Worm (Caenorhabditis elegans) whole organism, early embryonic: Measurements from ENCODE around the gene Y71H2B.8.

Source experiments
- ama-1 ChIP-seq: fragments of 150-350 bp; optimal IDR thresholded peaks from 2 replicates; lab custom pipeline; 2014
- ets-7 ChIP-seq: sonication (generic microtip); optimal IDR thresholded peaks from 2 replicates; lab custom pipeline; 2016; ENCODE audit warnings: missing genotype, missing genetic modification characterization, missing compliant biosample characterization
- flt-1 ChIP-seq: fragments of 200-800 bp; sonication (Bioruptor generic); IDR thresholded peaks from 2 replicates; pipeline ENCODE4 v1.3.6; 2022; ENCODE audit warnings: missing genetic modification characterization, missing compliant biosample characterization
- hmbx-1 ChIP-seq: sonication (generic microtip); optimal IDR thresholded peaks from 2 replicates; lab custom pipeline; 2016; ENCODE audit warnings: mild to moderate bottlenecking, missing genetic modification characterization, missing compliant biosample characterization
- pes-1 ChIP-seq: fragments of 200-800 bp; sonication (Bioruptor generic); IDR thresholded peaks from 2 replicates; pipeline ENCODE4 v1.3.6; 2022; ENCODE audit warnings: missing genetic modification reagents, missing genetic modification characterization, missing compliant biosample characterization
- scrt-1 ChIP-seq: fragments of 200-800 bp; sonication (Bioruptor generic); IDR thresholded peaks from 2 replicates; pipeline ENCODE4 v1.3.6; 2022; ENCODE audit warnings: missing genetic modification characterization, missing compliant biosample characterization
- sea-1 ChIP-seq: fragments of 200-800 bp; sonication (Bioruptor generic); conservative IDR thresholded peaks from 2 replicates; pipeline ENCODE4 v1.3.6; 2022; ENCODE audit warnings: missing genetic modification characterization, missing compliant biosample characterization
- tbx-11 ChIP-seq: fragments of 200-800 bp; sonication (Bioruptor generic); IDR thresholded peaks from 2 replicates; pipeline ENCODE4 v1.3.6; 2022; ENCODE audit warnings: missing genetic modification characterization, missing compliant biosample characterization

DNA sequence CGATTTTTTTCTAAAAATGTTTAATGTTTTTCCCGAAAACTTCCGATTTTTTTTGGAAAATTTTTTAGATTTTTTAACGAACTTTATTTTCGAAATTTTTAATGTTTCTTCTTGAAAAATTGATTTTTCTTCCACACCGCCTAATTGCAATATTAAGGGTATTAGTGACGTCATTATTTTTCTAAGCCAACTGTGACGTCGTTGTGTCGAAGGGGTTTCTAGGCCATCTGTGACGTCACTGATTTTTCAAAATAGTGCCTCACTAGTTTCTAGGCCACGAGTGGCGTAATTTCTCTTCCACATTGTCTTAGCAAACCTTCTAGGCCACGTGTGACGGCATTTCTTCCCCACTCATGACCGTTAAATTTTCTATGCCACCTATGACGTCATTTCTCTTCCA lies 27.1 kb upstream of the Y71H2B.8 start:
- TF ChIP-seq tbx-11 (GFP tag; lab: Robert Waterston, UW) = no peak
- no peak for TF ChIP-seq hmbx-1 (tag; lab: Kevin White, UChicago)
- TF ChIP-seq ama-1 (lab: Kevin White, UChicago) = no peak
- no peak for TF ChIP-seq scrt-1
- TF ChIP-seq ets-7 (tag; lab: Kevin White, UChicago) = no peak
- no peak for TF ChIP-seq sea-1 (GFP tag; lab: Robert Waterston, UW)
- no peak for TF ChIP-seq pes-1 (GFP tag; lab: Robert Waterston, UW)
- no peak for TF ChIP-seq flt-1 (GFP tag; lab: Robert Waterston, UW)
